Worm (Caenorhabditis elegans) whole organism, L4 larva: ENCODE measurements around the gene gta-1.

Experiments
- Y105C5A.15 ChIP-seq: fragments of 200-800 bp; sonication (Bioruptor generic); IDR thresholded peaks from 2 replicates; pipeline ENCODE4 v1.3.6; 2022; ENCODE audit warnings: missing genetic modification characterization, missing compliant biosample characterization
- aha-1 ChIP-seq: fragments of 150-350 bp; peaks from one replicate; lab custom pipeline; 2014; ENCODE audit warnings: missing biosample characterization, missing genetic modification characterization
- ceh-82 ChIP-seq: sonication (generic microtip); optimal IDR thresholded peaks from 2 replicates; lab custom pipeline; 2017; ENCODE audit warnings: missing biosample characterization, missing genetic modification characterization
- cey-2 ChIP-seq: sonication (generic microtip); optimal IDR thresholded peaks from 3 replicates; lab custom pipeline; 2017; ENCODE audit warnings: missing genetic modification characterization, mild to moderate bottlenecking, missing compliant biosample characterization, antibody characterized with exemption, borderline replicate concordance; ENCODE audit not compliant: insufficient read depth
- daf-12 ChIP-seq: fragments of 150-350 bp; optimal IDR thresholded peaks from 2 replicates; lab custom pipeline; 2014; ENCODE audit warnings: missing biosample characterization, missing genetic modification reagents, missing genetic modification characterization
- daf-16 ChIP-seq, 3 experiments: sonication (generic microtip); optimal IDR thresholded peaks; 2 replicates each; lab custom pipeline; 2016 to 2017; ENCODE audit warnings: missing genetic modification characterization in 3 of 3, missing genetic modification reagents in 3 of 3, mild to moderate bottlenecking in 2 of 3, missing compliant biosample characterization in 2 of 3, missing biosample characterization in 1 of 3, moderate library complexity in 1 of 3
- daf-19 ChIP-seq: fragments of 200-800 bp; sonication (Bioruptor generic); conservative IDR thresholded peaks from 2 replicates; pipeline ENCODE4 v1.3.6; 2022; ENCODE audit warnings: missing genetic modification characterization, missing compliant biosample characterization
- daf-8 ChIP-seq: fragments of 200-800 bp; sonication (Bioruptor generic); IDR thresholded peaks from 2 replicates; pipeline ENCODE4 v1.3.6; 2022; ENCODE audit warnings: missing genetic modification characterization, missing compliant biosample characterization
- dmd-9 ChIP-seq: fragments of 200-800 bp; sonication (Bioruptor generic); IDR thresholded peaks from 2 replicates; pipeline ENCODE4 v1.3.6; 2022; ENCODE audit warnings: missing genetic modification reagents, missing genetic modification characterization, missing compliant biosample characterization
- dpl-1 ChIP-seq: fragments of 150-350 bp; optimal IDR thresholded peaks from 2 replicates; lab custom pipeline; 2014; ENCODE audit warnings: missing biosample characterization, missing genetic modification reagents, missing genetic modification characterization
- dve-1 ChIP-seq: sonication (generic microtip); optimal IDR thresholded peaks from 2 replicates; lab custom pipeline; 2017; ENCODE audit warnings: antibody characterized with exemption, mild to moderate bottlenecking, missing genetic modification characterization, missing compliant biosample characterization; ENCODE audit not compliant: insufficient read depth
- fkh-10 ChIP-seq: fragments of 150-350 bp; optimal IDR thresholded peaks from 2 replicates; lab custom pipeline; 2014; ENCODE audit warnings: missing biosample characterization, missing genetic modification reagents, missing genetic modification characterization
- hif-1 ChIP-seq, 2 experiments: sonication (generic microtip); optimal IDR thresholded peaks; 2 replicates each; lab custom pipeline; 2016 to 2017; ENCODE audit warnings: missing compliant biosample characterization in 2 of 2, missing genetic modification characterization in 2 of 2, missing genetic modification reagents in 2 of 2, missing genotype in 2 of 2, mild to moderate bottlenecking in 1 of 2
- hlh-11 ChIP-seq: fragments of 200-800 bp; sonication (Bioruptor generic); optimal IDR thresholded peaks from 2 replicates; lab custom pipeline; 2018; ENCODE audit warnings: mild to moderate bottlenecking, missing genetic modification characterization, missing compliant biosample characterization
- hlh-30 ChIP-seq: sonication (generic microtip); optimal IDR thresholded peaks from 2 replicates; lab custom pipeline; 2017; ENCODE audit warnings: antibody characterized with exemption, mild to moderate bottlenecking, missing genetic modification characterization, missing compliant biosample characterization; ENCODE audit not compliant: insufficient read depth
- hmg-1.1 ChIP-seq: fragments of 200-800 bp; sonication (Bioruptor generic); IDR thresholded peaks from 2 replicates; pipeline ENCODE4 v1.3.6; 2022; ENCODE audit warnings: missing genetic modification reagents, missing genetic modification characterization, missing compliant biosample characterization
- lim-7 ChIP-seq: fragments of 200-800 bp; sonication (Bioruptor generic); IDR thresholded peaks from 2 replicates; pipeline ENCODE4 v1.3.6; 2022; ENCODE audit warnings: missing genetic modification characterization, missing compliant biosample characterization
- lin-13 ChIP-seq: fragments of 150-350 bp; optimal IDR thresholded peaks from 2 replicates; lab custom pipeline; 2014; ENCODE audit warnings: missing biosample characterization, missing genetic modification reagents, missing genetic modification characterization
- lin-29 ChIP-seq: fragments of 200-800 bp; sonication (Bioruptor generic); IDR thresholded peaks from 2 replicates; pipeline ENCODE4 v1.3.6; 2022; ENCODE audit warnings: missing genetic modification reagents, missing genetic modification characterization, missing compliant biosample characterization
- lin-38 ChIP-seq: fragments of 200-800 bp; sonication (Bioruptor generic); IDR thresholded peaks from 2 replicates; pipeline ENCODE4 v1.3.6; 2022; ENCODE audit warnings: missing genetic modification reagents, missing genetic modification characterization, missing compliant biosample characterization
- lsy-2 ChIP-seq, 2 experiments: fragments of 150-350 bp in 1 of 2; sonication (generic microtip) in 1 of 2; optimal IDR thresholded peaks; 2 replicates each; lab custom pipeline; 2014 to 2017; ENCODE audit warnings: missing biosample characterization in 2 of 2, missing genetic modification characterization in 2 of 2
- madf-5 ChIP-seq, 2 experiments: fragments of 200-800 bp; sonication (Bioruptor generic); IDR thresholded peaks; 2 replicates each; pipeline ENCODE4 v1.3.6; 2022; ENCODE audit warnings: missing compliant biosample characterization in 2 of 2, missing genetic modification characterization in 2 of 2
- mdl-1 ChIP-seq, 2 experiments: fragments of 150-350 bp in 1 of 2; sonication (generic microtip) in 1 of 2; optimal IDR thresholded peaks; 2 replicates each; lab custom pipeline; 2014 to 2017; ENCODE audit warnings: missing biosample characterization in 2 of 2, missing genetic modification characterization in 2 of 2
- mep-1 ChIP-seq: fragments of 150-350 bp; sonication (generic microtip); optimal IDR thresholded peaks from 3 replicates; lab custom pipeline; 2014; ENCODE audit warnings: missing biosample characterization, missing genetic modification characterization
- mes-2 ChIP-seq: sonication (generic microtip); optimal IDR thresholded peaks from 2 replicates; lab custom pipeline; 2016; ENCODE audit warnings: missing genotype, mild to moderate bottlenecking, missing genetic modification characterization, missing compliant biosample characterization; ENCODE audit not compliant: poor library complexity, severe bottlenecking
- mxl-3 ChIP-seq: fragments of 200-800 bp; sonication (Bioruptor generic); optimal IDR thresholded peaks from 2 replicates; lab custom pipeline; 2018; ENCODE audit warnings: mild to moderate bottlenecking, missing genetic modification characterization, missing compliant biosample characterization
- nhr-11 ChIP-seq: fragments of 150-350 bp; optimal IDR thresholded peaks from 2 replicates; lab custom pipeline; 2014; ENCODE audit warnings: missing biosample characterization, missing genetic modification characterization
- nhr-28 ChIP-seq: fragments of 150-350 bp; optimal IDR thresholded peaks from 2 replicates; lab custom pipeline; 2014; ENCODE audit warnings: missing biosample characterization, missing genetic modification characterization
- nhr-41 ChIP-seq: fragments of 200-800 bp; sonication (Bioruptor generic); IDR thresholded peaks from 2 replicates; pipeline ENCODE4 v1.3.6; 2022; ENCODE audit warnings: missing genetic modification reagents, missing genetic modification characterization, missing compliant biosample characterization
- nhr-77 ChIP-seq: fragments of 150-350 bp; optimal IDR thresholded peaks from 2 replicates; lab custom pipeline; 2014; ENCODE audit warnings: missing biosample characterization, missing genetic modification characterization
- php-3 ChIP-seq: fragments of 200-800 bp; sonication (Bioruptor generic); IDR thresholded peaks from 2 replicates; pipeline ENCODE4 v1.3.6; 2022; ENCODE audit warnings: missing genetic modification reagents, missing genetic modification characterization, missing compliant biosample characterization
- rbr-2 ChIP-seq: sonication (generic microtip); optimal IDR thresholded peaks from 2 replicates; lab custom pipeline; 2016; ENCODE audit warnings: missing genotype, missing genetic modification characterization, missing compliant biosample characterization
- unc-130 ChIP-seq: sonication (generic microtip); optimal IDR thresholded peaks from 2 replicates; lab custom pipeline; 2016; ENCODE audit warnings: missing genetic modification reagents, missing genetic modification characterization, missing compliant biosample characterization
- zfp-2 ChIP-seq: sonication (generic microtip); optimal IDR thresholded peaks from 2 replicates; lab custom pipeline; 2016; ENCODE audit warnings: mild to moderate bottlenecking, missing genetic modification characterization, missing compliant biosample characterization
- zip-11 ChIP-seq: fragments of 200-800 bp; sonication (Bioruptor generic); IDR thresholded peaks from 2 replicates; pipeline ENCODE4 v1.3.6; 2022; ENCODE audit warnings: missing genetic modification characterization, missing compliant biosample characterization

The gta-1 gene

ce11 chrIV:10174932-10175732, 5.3 kb upstream of the gta-1 start (continued):
- TF ChIP-seq hlh-11 (tag; lab: Kevin White, UChicago) (peak; percentile 65), mep-1 (tag; lab: Kevin White, UChicago) (no peak), daf-12 (tag; lab: Kevin White, UChicago) (no peak), daf-19 (no peak), mxl-3 (GFP tag; lab: Kevin White, UChicago) (peak; percentile 78), cey-2 (tag; lab: Kevin White, UChicago) (no peak)
- TF ChIP-seq, all 104 proteins: peak for 9

ce11 chrIV:10176252-10176730, 4.2 kb upstream of the gta-1 start, which contains the start of gene rack-1:
Gene rack-1 (plus strand): TSS chrIV:10176680.
- TF ChIP-seq dpl-1 (GFP tag; lab: Kevin White, UChicago) (peak; percentile 38), lim-7 (GFP tag; lab: Robert Waterston, UW) (no peak), hlh-11 (tag; lab: Kevin White, UChicago) (peak; percentile 48), dmd-9 (GFP tag; lab: Robert Waterston, UW) (no peak), mep-1 (tag; lab: Kevin White, UChicago) (peak; percentile 65), daf-16 (GFP tag; optimal IDR thresholded peaks at IDR 0.05; lab: Kevin White, UChicago) (no peak), daf-16 (tag; optimal IDR thresholded peaks at IDR 0.05; lab: Kevin White, UChicago) (peak; percentile 38), nhr-41 (GFP tag; lab: Robert Waterston, UW) (no peak), madf-5 (GFP tag; IDR thresholded peaks at IDR 0.05; lab: Robert Waterston, UW) (no peak), aha-1 (tag; lab: Kevin White, UChicago) (peak; percentile 54), lin-13 (no peak), hlh-30 (tag; lab: Kevin White, UChicago) (peak; percentile 12), daf-8 (GFP tag; lab: Robert Waterston, UW) (no peak), nhr-28 (tag; lab: Kevin White, UChicago) (peak; percentile 44), unc-130 (GFP tag; lab: Kevin White, UChicago) (peak; percentile 17), lin-29 (no peak), php-3 (GFP tag; lab: Robert Waterston, UW) (no peak), fkh-10 (GFP tag; lab: Kevin White, UChicago) (peak; percentile 11), cey-2 (tag; lab: Kevin White, UChicago) (no peak), lin-38 (peak; percentile 51), daf-12 (tag; lab: Kevin White, UChicago) (no peak), mxl-3 (GFP tag; lab: Kevin White, UChicago) (peak; percentile 16), Y105C5A.15 (GFP tag; lab: Robert Waterston, UW) (no peak), hif-1 (tag; optimal IDR thresholded peaks at IDR 0.05; lab: Kevin White, UChicago) (peak in 1 of 2 experiments; percentile 18), zfp-2 (tag; lab: Kevin White, UChicago) (no peak), mdl-1 (tag; optimal IDR thresholded peaks at IDR 0.05; lab: Kevin White, UChicago) (peak in 1 of 2 experiments; percentile 7), nhr-77 (tag; lab: Kevin White, UChicago) (no peak), zip-11 (no peak), dve-1 (tag; lab: Kevin White, UChicago) (peak; percentile 45), hmg-1.1 (peak; percentile 49), rbr-2 (tag; lab: Kevin White, UChicago) (peak; percentile 39), mes-2 (tag; lab: Kevin White, UChicago) (peak; percentile 78), nhr-11 (tag; lab: Kevin White, UChicago) (peak; percentile 14), lsy-2 (tag; optimal IDR thresholded peaks at IDR 0.05; lab: Kevin White, UChicago) (peak in 1 of 2 experiments; percentile 79), ceh-82 (no peak)
